Fruit fly (Drosophila melanogaster): ENCODE measurements around the gene loh.

loh gene

DNA sequence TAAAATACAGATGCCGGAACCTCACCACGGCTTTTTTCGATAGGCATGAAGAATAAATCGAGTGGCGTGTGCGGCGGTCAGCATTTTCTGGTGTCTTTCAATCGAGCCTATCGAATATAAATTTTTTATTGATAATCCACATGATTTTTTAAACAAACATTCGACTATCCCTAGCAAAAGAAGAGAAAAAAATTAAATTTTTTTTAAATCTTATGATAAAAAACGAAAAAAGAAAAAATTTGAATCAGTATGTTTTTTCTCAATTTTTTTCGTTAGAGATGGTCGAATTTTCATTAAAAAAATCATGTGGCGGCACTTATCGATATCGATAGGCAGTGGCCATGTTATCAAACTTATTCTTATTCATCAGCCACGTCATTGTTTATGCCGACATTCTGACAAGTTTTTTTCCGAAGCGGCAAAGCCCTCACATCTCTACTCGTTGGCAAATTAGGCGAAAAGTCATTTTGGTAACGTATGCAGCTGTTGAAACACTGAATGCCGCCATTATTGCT, 15.7 kb upstream of the loh start, which contains the start of the genes SmB and KdelR:
SmB (minus strand) TSS at position 94 of the 515 bp plus-strand sequence.
KdelR (plus strand) TSS at position 354 of the 515 bp plus-strand sequence.
- TF ChIP-seq jumu (GFP tag; optimal IDR thresholded peaks at IDR 0.05) (peak; percentile 7), BEAF-32 (GFP tag; optimal IDR thresholded peaks at IDR 0.05) (peak; percentile 69), Camta (GFP tag; optimal IDR thresholded peaks at IDR 0.05) (no peak), kay (GFP tag; optimal IDR thresholded peaks at IDR 0.05) (peak; percentile 90), ftz-f1 (GFP tag; optimal IDR thresholded peaks at IDR 0.05) (no peak), corto (GFP tag; optimal IDR thresholded peaks at IDR 0.05) (no peak), CG34422 (GFP tag; IDR thresholded peaks at IDR 0.05) (peak; percentile 58; the same call in 1 of the 3 replicates), kah (GFP tag; optimal IDR thresholded peaks at IDR 0.05) (no peak), gsb (GFP tag; IDR thresholded peaks at IDR 0.05) (no peak), oc (tag; optimal IDR thresholded peaks at IDR 0.05) (no peak), Side (GFP tag; optimal IDR thresholded peaks at IDR 0.05) (no peak), hbn (GFP tag; IDR thresholded peaks at IDR 0.05; ENCODE audit: partially characterized antibody) (peak; percentile 71), crol (GFP tag; IDR thresholded peaks at IDR 0.05) (no peak), CG5245 (GFP tag; optimal IDR thresholded peaks at IDR 0.05) (no peak), sug (tag; optimal IDR thresholded peaks at IDR 0.05) (peak; percentile 58), Doc2 (GFP tag; IDR thresholded peaks at IDR 0.05) (no peak), sqz (GFP tag; optimal IDR thresholded peaks at IDR 0.05) (peak; percentile 84), schlank (tag; optimal IDR thresholded peaks at IDR 0.05) (no peak), CG13775 (GFP tag; optimal IDR thresholded peaks at IDR 0.05) (peak; percentile 36), CG13287 (GFP tag; IDR thresholded peaks at IDR 0.05; ENCODE audit: partially characterized antibody) (peak; percentile 92), CG15601 (tag; optimal IDR thresholded peaks at IDR 0.05) (peak; percentile 53), esg (GFP tag; conservative IDR thresholded peaks at IDR 0.05) (no peak), stwl (tag; optimal IDR thresholded peaks at IDR 0.05) (peak; percentile 91), Vsx1 (GFP tag; optimal IDR thresholded peaks at IDR 0.05) (peak; percentile 69), Nf-YA (GFP tag; IDR thresholded peaks at IDR 0.05) (no peak), CG9932 (GFP tag; IDR thresholded peaks at IDR 0.05) (peak; percentile 28; the same call in 1 of the 2 replicates), usp (GFP tag; optimal IDR thresholded peaks at IDR 0.05) (no peak), p53 (GFP tag; optimal IDR thresholded peaks at IDR 0.05) (no peak), insv (GFP tag; optimal IDR thresholded peaks at IDR 0.05) (no peak), CG32772 (GFP tag; IDR thresholded peaks at IDR 0.05) (no peak; the same call in 1 of the 2 replicates), Atf-2 (GFP tag; optimal IDR thresholded peaks at IDR 0.05) (no peak), CG12219 (GFP tag; optimal IDR thresholded peaks at IDR 0.05) (no peak), CG18262 (tag; optimal IDR thresholded peaks at IDR 0.05) (peak; percentile 49), CG12104 (GFP tag; optimal IDR thresholded peaks at IDR 0.05) (no peak), CG17829 (tag; optimal IDR thresholded peaks at IDR 0.05) (peak; percentile 65), Sry-δ (GFP tag; optimal IDR thresholded peaks at IDR 0.05) (peak; percentile 89), MBD-R2 (GFP tag; IDR thresholded peaks at IDR 0.05) (peak; percentile 55), CG10267 (tag; optimal IDR thresholded peaks at IDR 0.05) (peak; percentile 73), CG6272 (GFP tag; IDR thresholded peaks at IDR 0.05) (0 out of 2 replicates have a peak, but pooled peaks have one; percentile 30), CG2116 (GFP tag; optimal IDR thresholded peaks at IDR 0.05) (peak; percentile 94), CG17361 (GFP tag; IDR thresholded peaks at IDR 0.05) (peak; percentile 60; the same call in 2 of the 3 replicates), CG7556 (GFP tag; optimal IDR thresholded peaks at IDR 0.05) (peak; percentile 30), exex (tag; optimal IDR thresholded peaks at IDR 0.05) (peak; percentile 19), ttk (GFP tag; IDR thresholded peaks at IDR 0.05) (no peak), grau (tag; optimal IDR thresholded peaks at IDR 0.05) (peak; percentile 32), CG8765 (GFP tag; IDR thresholded peaks at IDR 0.05) (no peak), Neu2 (GFP tag; optimal IDR thresholded peaks at IDR 0.05; ENCODE audit: borderline replicate concordance) (no peak), ara (GFP tag; IDR thresholded peaks at IDR 0.05) (no peak), prd (optimal IDR thresholded peaks at IDR 0.05) (no peak), prd (GFP tag; IDR thresholded peaks at IDR 0.05) (no peak), fd96Cb (tag; optimal IDR thresholded peaks at IDR 0.05) (no peak)
